Worm (Caenorhabditis elegans) whole organism, midembryonic: Measurements from ENCODE around the gene F32D8.2.

Experiments used
- T22C8.4 ChIP-seq: fragments of 200-800 bp; sonication (Bioruptor generic); IDR thresholded peaks from 2 replicates; pipeline ENCODE4 v1.3.6; 2022; ENCODE audit warnings: missing genetic modification characterization, missing compliant biosample characterization
- cog-1 ChIP-seq: sonication (generic microtip); optimal IDR thresholded peaks from 2 replicates; lab custom pipeline; 2016; ENCODE audit warnings: missing genetic modification characterization, missing compliant biosample characterization
- flt-1 ChIP-seq: fragments of 200-800 bp; sonication (Bioruptor generic); IDR thresholded peaks from 2 replicates; pipeline ENCODE4 v1.3.6; 2022; ENCODE audit warnings: missing genetic modification characterization, missing compliant biosample characterization
- klf-2 ChIP-seq: fragments of 200-800 bp; sonication (Bioruptor generic); conservative IDR thresholded peaks from 2 replicates; pipeline ENCODE4 v1.3.6; 2022; ENCODE audit warnings: missing genetic modification reagents, missing genetic modification characterization, missing compliant biosample characterization
- med-1 ChIP-seq: sonication (generic microtip); optimal IDR thresholded peaks from 2 replicates; lab custom pipeline; 2017; ENCODE audit warnings: missing genetic modification characterization, mild to moderate bottlenecking, missing compliant biosample characterization, antibody characterized with exemption, missing genetic modification reagents; ENCODE audit not compliant: insufficient read depth
- ref-1 ChIP-seq: fragments of 200-800 bp; sonication (Bioruptor generic); conservative IDR thresholded peaks from 2 replicates; pipeline ENCODE4 v1.3.6; 2022; ENCODE audit warnings: missing genetic modification reagents, missing genetic modification characterization, missing compliant biosample characterization
- tab-1 ChIP-seq: fragments of 200-800 bp; sonication (Bioruptor generic); IDR thresholded peaks from 2 replicates; pipeline ENCODE4 v1.3.6; 2022; ENCODE audit warnings: missing genetic modification characterization, missing compliant biosample characterization
- ztf-23 ChIP-seq: fragments of 200-800 bp; sonication (Bioruptor generic); IDR thresholded peaks from 2 replicates; pipeline ENCODE4 v1.3.6; 2022; ENCODE audit warnings: missing genetic modification reagents, missing genetic modification characterization, missing compliant biosample characterization
- ztf-29 ChIP-seq: fragments of 200-800 bp; sonication (Bioruptor generic); IDR thresholded peaks from 2 replicates; pipeline ENCODE4 v1.3.6; 2022; ENCODE audit warnings: missing genetic modification reagents, missing genetic modification characterization, missing compliant biosample characterization

Gene F32D8.2

ce11 chrV:10859048-10859637 is 24.4 kb upstream of the F32D8.2 start:
- TF ChIP-seq klf-2 (no peak), cog-1 (no peak), tab-1 (GFP tag; lab: Robert Waterston, UW) (no peak), flt-1 (GFP tag; lab: Robert Waterston, UW) (no peak), ref-1 (GFP tag; lab: Robert Waterston, UW) (no peak), med-1 (GFP tag; lab: Kevin White, UChicago) (no peak), ztf-23 (GFP tag; lab: Robert Waterston, UW) (no peak), T22C8.4 (no peak), ztf-29 (no peak)

- TF ChIP-seq klf-2 (no peak), tab-1 (GFP tag; lab: Robert Waterston, UW) (no peak), cog-1 (no peak), med-1 (GFP tag; lab: Kevin White, UChicago) (no peak), ref-1 (GFP tag; lab: Robert Waterston, UW) (no peak), T22C8.4 (no peak), flt-1 (GFP tag; lab: Robert Waterston, UW) (no peak), ztf-29 (no peak), ztf-23 (GFP tag; lab: Robert Waterston, UW) (no peak)
Measured at ce11 chrV:10859775-10860174, 23.8 kb upstream of the F32D8.2 start.

ce11 chrV:10860526-10861037 is 23.0 kb upstream of the F32D8.2 start:
- TF ChIP-seq med-1 (GFP tag; lab: Kevin White, UChicago) = no peak
- TF ChIP-seq tab-1 (GFP tag; lab: Robert Waterston, UW) = no peak
- no peak for TF ChIP-seq ztf-23 (GFP tag; lab: Robert Waterston, UW)
- no peak for TF ChIP-seq flt-1 (GFP tag; lab: Robert Waterston, UW)
- no peak for TF ChIP-seq ref-1 (GFP tag; lab: Robert Waterston, UW)
- TF ChIP-seq ztf-29 = no peak
- no peak for TF ChIP-seq klf-2
- TF ChIP-seq cog-1 = no peak
- TF ChIP-seq T22C8.4 = no peak

- TF ChIP-seq ref-1 (GFP tag; lab: Robert Waterston, UW) = no peak
- no peak for TF ChIP-seq klf-2
- no peak for TF ChIP-seq tab-1 (GFP tag; lab: Robert Waterston, UW)
- no peak for TF ChIP-seq ztf-23 (GFP tag; lab: Robert Waterston, UW)
- TF ChIP-seq ztf-29 = no peak
- TF ChIP-seq med-1 (GFP tag; lab: Kevin White, UChicago) = no peak
- TF ChIP-seq cog-1 = no peak
- TF ChIP-seq T22C8.4 = no peak
- TF ChIP-seq flt-1 (GFP tag; lab: Robert Waterston, UW) = no peak
Measured at ce11 chrV:10861611-10862262, 21.8 kb upstream of the F32D8.2 start.

ce11 chrV:10862457-10863097 is 21.0 kb upstream of the F32D8.2 start:
- TF ChIP-seq klf-2 = no peak
- TF ChIP-seq flt-1 (GFP tag; lab: Robert Waterston, UW) = no peak
- TF ChIP-seq cog-1 = no peak
- TF ChIP-seq ztf-23 (GFP tag; lab: Robert Waterston, UW) = no peak
- TF ChIP-seq T22C8.4 = no peak
- TF ChIP-seq ztf-29 = no peak
- TF ChIP-seq med-1 (GFP tag; lab: Kevin White, UChicago) = no peak
- TF ChIP-seq ref-1 (GFP tag; lab: Robert Waterston, UW) = no peak
- TF ChIP-seq tab-1 (GFP tag; lab: Robert Waterston, UW) = no peak

- TF ChIP-seq ref-1 (GFP tag; lab: Robert Waterston, UW) = no peak
- no peak for TF ChIP-seq klf-2
- TF ChIP-seq flt-1 (GFP tag; lab: Robert Waterston, UW) = no peak
- TF ChIP-seq tab-1 (GFP tag; lab: Robert Waterston, UW) = no peak
- no peak for TF ChIP-seq ztf-23 (GFP tag; lab: Robert Waterston, UW)
- TF ChIP-seq cog-1 = no peak
- TF ChIP-seq ztf-29 = no peak
- TF ChIP-seq med-1 (GFP tag; lab: Kevin White, UChicago) = no peak
Measured at ce11 chrV:10865599-10865998, 18.0 kb upstream of the F32D8.2 start, which contains the start of gene saeg-1. TSS of gene saeg-1 (minus strand) at chrV:10865699.

- peak; percentile 23; the same call in 1 of the 2 replicates for TF ChIP-seq flt-1 (GFP tag; lab: Robert Waterston, UW)
Measured at ce11 chrV:10866340-10866739, 17.2 kb upstream of the F32D8.2 start.

- TF ChIP-seq cog-1 = no peak
Measured at ce11 chrV:10867586-10867985, 16.0 kb upstream of the F32D8.2 start.

- TF ChIP-seq klf-2 (no peak), flt-1 (GFP tag; lab: Robert Waterston, UW) (no peak), cog-1 (no peak), tab-1 (GFP tag; lab: Robert Waterston, UW) (no peak), ztf-23 (GFP tag; lab: Robert Waterston, UW) (no peak), T22C8.4 (no peak), ztf-29 (no peak), med-1 (GFP tag; lab: Kevin White, UChicago) (no peak), ref-1 (GFP tag; lab: Robert Waterston, UW) (no peak)
Measured at ce11 chrV:10870050-10870449, 13.5 kb upstream of the F32D8.2 start.

- TF ChIP-seq ztf-29 (no peak), tab-1 (GFP tag; lab: Robert Waterston, UW) (no peak), ref-1 (GFP tag; lab: Robert Waterston, UW) (no peak), cog-1 (no peak), med-1 (GFP tag; lab: Kevin White, UChicago) (no peak), klf-2 (no peak), T22C8.4 (no peak), ztf-23 (GFP tag; lab: Robert Waterston, UW) (no peak), flt-1 (GFP tag; lab: Robert Waterston, UW) (no peak)
Measured at ce11 chrV:10871457-10871861, 12.1 kb upstream of the F32D8.2 start.
